Worm (Caenorhabditis elegans) whole organism, young adult: ENCODE measurements around the gene W09H1.3.

Experiments used
- lin-40 ChIP-seq: sonication (generic microtip); optimal IDR thresholded peaks from 2 replicates; lab custom pipeline; 2016; ENCODE audit warnings: missing genetic modification characterization, mild to moderate bottlenecking, missing compliant biosample characterization, missing genotype, missing genetic modification reagents
- nhr-120 ChIP-seq: fragments of 200-800 bp; sonication (Bioruptor generic); IDR thresholded peaks from 2 replicates; pipeline ENCODE4 v1.3.6; 2022; ENCODE audit warnings: missing genetic modification characterization, missing compliant biosample characterization
- unc-62 ChIP-seq: fragments of 150-350 bp; optimal IDR thresholded peaks from 2 replicates; lab custom pipeline; 2014; ENCODE audit warnings: missing biosample characterization, missing genetic modification reagents, missing genetic modification characterization
- ztf-6 ChIP-seq: fragments of 200-800 bp; sonication (Bioruptor generic); IDR thresholded peaks from 2 replicates; pipeline ENCODE4 v1.3.6; 2022; ENCODE audit warnings: missing genetic modification reagents, missing genetic modification characterization, missing compliant biosample characterization

ce11 chrII:13145204-13145603, 39.0 kb upstream of the W09H1.3 start, which contains the start of gene mltn-1:
- TF ChIP-seq nhr-120 (GFP tag; lab: Robert Waterston, UW): no peak
- no peak for TF ChIP-seq unc-62 (GFP tag; lab: Kevin White, UChicago)
- TF ChIP-seq lin-40 (tag; lab: Kevin White, UChicago): no peak
- TF ChIP-seq ztf-6 (GFP tag; lab: Robert Waterston, UW): no peak
